Worm (Caenorhabditis elegans) whole organism, L4/young adult: ENCODE results near the gene gtap-1.

Source experiments
- W03F9.2 ChIP-seq: fragments of 150-350 bp; optimal IDR thresholded peaks from 2 replicates; lab custom pipeline; 2014; ENCODE audit warnings: missing biosample characterization, missing genetic modification characterization
- him-1 ChIP-seq: sonication (generic microtip); optimal IDR thresholded peaks from 2 replicates; lab custom pipeline; 2016; ENCODE audit warnings: missing genotype, missing genetic modification reagents, missing genetic modification characterization, missing compliant biosample characterization

- TF ChIP-seq W03F9.2 (tag; lab: Kevin White, UChicago) (no peak), him-1 (tag; lab: Kevin White, UChicago) (no peak)
These were observed 26.5 kb downstream of the gtap-1 start for ce11 chrII:5806563-5806962.
